Worm (Caenorhabditis elegans) whole organism, young adult: ENCODE measurements around the gene seip-1.
A peak's percentile ranks its signal among the peaks of the same experiment; 100 is the strongest.

Experiments
- F23B12.7 ChIP-seq: sonication (generic microtip); optimal IDR thresholded peaks from 2 replicates; lab custom pipeline; 2017; ENCODE audit warnings: missing genetic modification characterization, mild to moderate bottlenecking, missing compliant biosample characterization, antibody characterized with exemption, moderate library complexity; ENCODE audit not compliant: insufficient read depth
- F52B5.7 ChIP-seq: sonication (generic microtip); optimal IDR thresholded peaks from 2 replicates; lab custom pipeline; 2016; ENCODE audit warnings: mild to moderate bottlenecking, missing genetic modification characterization, missing compliant biosample characterization
- K12H6.12 ChIP-seq: fragments of 200-800 bp; sonication (Bioruptor generic); optimal IDR thresholded peaks from 2 replicates; lab custom pipeline; 2018; ENCODE audit warnings: mild to moderate bottlenecking, missing genetic modification characterization, missing compliant biosample characterization
- Y53G8AR.9 ChIP-seq: fragments of 200-800 bp; sonication (Bioruptor generic); conservative IDR thresholded peaks from 2 replicates; pipeline ENCODE4 v1.3.6; 2022; ENCODE audit warnings: missing genetic modification reagents, missing genetic modification characterization, missing compliant biosample characterization
- ZK185.1 ChIP-seq: sonication (generic microtip); optimal IDR thresholded peaks from 2 replicates; lab custom pipeline; 2016; ENCODE audit warnings: mild to moderate bottlenecking, missing genetic modification characterization, missing compliant biosample characterization; ENCODE audit not compliant: poor library complexity, severe bottlenecking
- aptf-3 ChIP-seq: fragments of 200-800 bp; sonication (Bioruptor generic); IDR thresholded peaks from 2 replicates; pipeline ENCODE4 v1.3.6; 2022; ENCODE audit warnings: missing genetic modification characterization, missing compliant biosample characterization
- atf-7 ChIP-seq: sonication (generic microtip); optimal IDR thresholded peaks from 2 replicates; lab custom pipeline; 2017; ENCODE audit warnings: mild to moderate bottlenecking, missing genetic modification characterization, missing compliant biosample characterization
- attf-6 ChIP-seq: fragments of 200-800 bp; sonication (Bioruptor generic); IDR thresholded peaks from 2 replicates; pipeline ENCODE4 v1.3.6; 2022; ENCODE audit warnings: missing genetic modification reagents, missing genetic modification characterization, missing compliant biosample characterization
- bed-2 ChIP-seq: fragments of 200-800 bp; sonication (Bioruptor generic); IDR thresholded peaks from 2 replicates; pipeline ENCODE4 v1.3.6; 2022; ENCODE audit warnings: missing genetic modification reagents, missing genetic modification characterization, missing compliant biosample characterization
- cebp-1 ChIP-seq, 2 experiments: fragments of 200-800 bp in 1 of 2; sonication (Bioruptor generic) in 1 of 2; sonication (generic microtip) in 1 of 2; IDR thresholded peaks in 1 of 2; optimal IDR thresholded peaks in 1 of 2; 2 replicates each; pipeline versions ENCODE4 v1.3.6 to Lab custom; 2017 to 2022; ENCODE audit warnings: missing compliant biosample characterization in 2 of 2, missing genetic modification characterization in 2 of 2, mild to moderate bottlenecking in 1 of 2, missing genetic modification reagents in 1 of 2, moderate library complexity in 1 of 2
- cebp-2 ChIP-seq: fragments of 200-800 bp; sonication (Bioruptor generic); IDR thresholded peaks from 2 replicates; pipeline ENCODE4 v1.3.6; 2022; ENCODE audit warnings: missing genetic modification characterization, missing compliant biosample characterization
- ceh-91 ChIP-seq: fragments of 200-800 bp; sonication (Bioruptor generic); IDR thresholded peaks from 2 replicates; pipeline ENCODE4 v1.3.6; 2022; ENCODE audit warnings: missing genetic modification reagents, missing genetic modification characterization, missing compliant biosample characterization
- die-1 ChIP-seq: sonication (generic microtip); optimal IDR thresholded peaks from 2 replicates; lab custom pipeline; 2016; ENCODE audit warnings: missing genotype, mild to moderate bottlenecking, missing genetic modification characterization, missing compliant biosample characterization
- egl-44 ChIP-seq: fragments of 200-800 bp; sonication (Bioruptor generic); IDR thresholded peaks from 2 replicates; pipeline ENCODE4 v1.3.6; 2022; ENCODE audit warnings: missing genetic modification reagents, missing genetic modification characterization, missing compliant biosample characterization
- hlh-12 ChIP-seq: sonication (generic microtip); optimal IDR thresholded peaks from 2 replicates; lab custom pipeline; 2016; ENCODE audit warnings: missing genetic modification characterization, missing compliant biosample characterization
- lag-1 ChIP-seq: fragments of 200-800 bp; sonication (Bioruptor generic); IDR thresholded peaks from 2 replicates; pipeline ENCODE4 v1.3.6; 2022; ENCODE audit warnings: missing genetic modification reagents, missing genetic modification characterization, missing compliant biosample characterization
- lin-54 ChIP-seq: fragments of 200-800 bp; sonication (Bioruptor generic); optimal IDR thresholded peaks from 2 replicates; lab custom pipeline; 2018; ENCODE audit warnings: mild to moderate bottlenecking, missing genetic modification characterization, missing compliant biosample characterization
- madf-6 ChIP-seq: fragments of 200-800 bp; sonication (Bioruptor generic); IDR thresholded peaks from 2 replicates; pipeline ENCODE4 v1.3.6; 2022; ENCODE audit warnings: missing genetic modification reagents, missing genetic modification characterization, missing compliant biosample characterization
- nhr-120 ChIP-seq: fragments of 200-800 bp; sonication (Bioruptor generic); IDR thresholded peaks from 2 replicates; pipeline ENCODE4 v1.3.6; 2022; ENCODE audit warnings: missing genetic modification characterization, missing compliant biosample characterization
- nhr-179 ChIP-seq: sonication (generic microtip); optimal IDR thresholded peaks from 2 replicates; lab custom pipeline; 2016; ENCODE audit warnings: mild to moderate bottlenecking, missing genetic modification characterization, missing compliant biosample characterization
- nhr-27 ChIP-seq: fragments of 200-800 bp; sonication (Bioruptor generic); optimal IDR thresholded peaks from 2 replicates; lab custom pipeline; 2018; ENCODE audit warnings: mild to moderate bottlenecking, missing genetic modification characterization, moderate library complexity, missing compliant biosample characterization
- nhr-80 ChIP-seq: sonication (generic microtip); optimal IDR thresholded peaks from 2 replicates; lab custom pipeline; 2016; ENCODE audit warnings: missing genetic modification characterization, missing compliant biosample characterization
- nhr-90 ChIP-seq: sonication (generic microtip); optimal IDR thresholded peaks from 2 replicates; lab custom pipeline; 2016; ENCODE audit warnings: missing genotype, mild to moderate bottlenecking, missing genetic modification characterization, missing compliant biosample characterization
- rcor-1 ChIP-seq: fragments of 200-800 bp; sonication (Bioruptor generic); IDR thresholded peaks from 2 replicates; pipeline ENCODE4 v1.3.6; 2022; ENCODE audit warnings: missing genetic modification reagents, missing genetic modification characterization, missing compliant biosample characterization
- repo-1 ChIP-seq: sonication (generic microtip); optimal IDR thresholded peaks from 2 replicates; lab custom pipeline; 2017; ENCODE audit warnings: mild to moderate bottlenecking, missing genetic modification characterization, missing compliant biosample characterization
- sdz-38 ChIP-seq: sonication (generic microtip); optimal IDR thresholded peaks from 2 replicates; lab custom pipeline; 2016; ENCODE audit warnings: missing genotype, missing genetic modification characterization, missing compliant biosample characterization
- snpc-1.1 ChIP-seq: sonication (generic microtip); optimal IDR thresholded peaks from 2 replicates; lab custom pipeline; 2017; ENCODE audit warnings: missing genetic modification characterization, mild to moderate bottlenecking, missing compliant biosample characterization, antibody characterized with exemption, moderate library complexity, missing genotype, missing genetic modification reagents; ENCODE audit not compliant: insufficient read depth
- snpc-1.3 ChIP-seq: sonication (generic microtip); optimal IDR thresholded peaks from 2 replicates; lab custom pipeline; 2017; ENCODE audit warnings: missing genetic modification characterization, mild to moderate bottlenecking, missing compliant biosample characterization, antibody characterized with exemption, moderate library complexity, missing genotype, missing genetic modification reagents; ENCODE audit not compliant: insufficient read depth
- somi-1 ChIP-seq: fragments of 200-800 bp; sonication (Bioruptor generic); optimal IDR thresholded peaks from 2 replicates; lab custom pipeline; 2018; ENCODE audit warnings: mild to moderate bottlenecking, missing genetic modification characterization, missing compliant biosample characterization
- sptf-2 ChIP-seq: fragments of 200-800 bp; sonication (Bioruptor generic); optimal IDR thresholded peaks from 2 replicates; lab custom pipeline; 2018; ENCODE audit warnings: mild to moderate bottlenecking, missing genetic modification characterization, missing compliant biosample characterization
- tbp1 ChIP-seq: fragments of 200-800 bp; sonication (Bioruptor generic); optimal IDR thresholded peaks from 2 replicates; lab custom pipeline; 2018; ENCODE audit warnings: mild to moderate bottlenecking, missing genetic modification characterization, missing compliant biosample characterization
- tlf-1 ChIP-seq: fragments of 200-800 bp; sonication (Bioruptor generic); optimal IDR thresholded peaks from 2 replicates; lab custom pipeline; 2018; ENCODE audit warnings: mild to moderate bottlenecking, missing genetic modification characterization, missing compliant biosample characterization
- xnd-1 ChIP-seq: sonication (generic microtip); optimal IDR thresholded peaks from 2 replicates; lab custom pipeline; 2016; ENCODE audit warnings: missing genotype, missing genetic modification reagents, missing genetic modification characterization, missing compliant biosample characterization
- zfh-2 ChIP-seq: fragments of 200-800 bp; sonication (Bioruptor generic); conservative IDR thresholded peaks from 2 replicates; pipeline ENCODE4 v1.3.6; 2022; ENCODE audit warnings: missing genetic modification reagents, missing genetic modification characterization, missing compliant biosample characterization
- ztf-6 ChIP-seq: fragments of 200-800 bp; sonication (Bioruptor generic); IDR thresholded peaks from 2 replicates; pipeline ENCODE4 v1.3.6; 2022; ENCODE audit warnings: missing genetic modification reagents, missing genetic modification characterization, missing compliant biosample characterization

Gene seip-1

ce11 chrV:6047818-6048217 is 5.2 kb downstream of the seip-1 start, which contains the start of gene pgap-3:
TSS of gene pgap-3 (minus strand) at chrV:6047918.
- TF ChIP-seq sptf-2 (no peak), F23B12.7 (tag; lab: Kevin White, UChicago) (no peak), snpc-1.3 (tag; lab: Kevin White, UChicago) (no peak), nhr-120 (GFP tag; lab: Robert Waterston, UW) (no peak), rcor-1 (no peak), die-1 (tag; lab: Kevin White, UChicago) (no peak), nhr-179 (no peak), repo-1 (tag; lab: Kevin White, UChicago) (no peak), xnd-1 (tag; lab: Kevin White, UChicago) (no peak), F52B5.7 (tag; lab: Kevin White, UChicago) (no peak), lin-54 (GFP tag; lab: Kevin White, UChicago) (no peak)

- TF ChIP-seq cebp-2 (GFP tag; lab: Robert Waterston, UW) (no peak), ZK185.1 (tag; lab: Kevin White, UChicago) (no peak), K12H6.12 (tag; lab: Kevin White, UChicago) (no peak), nhr-27 (tag; lab: Kevin White, UChicago) (no peak), sdz-38 (no peak), somi-1 (GFP tag; lab: Kevin White, UChicago) (peak; percentile 24), egl-44 (GFP tag; lab: Robert Waterston, UW) (peak; percentile 61; the same call in 1 of the 2 replicates), hlh-12 (tag; lab: Kevin White, UChicago) (no peak), aptf-3 (GFP tag; lab: Robert Waterston, UW) (no peak), Y53G8AR.9 (GFP tag; lab: Robert Waterston, UW) (0 out of 2 replicates have a peak, but pooled peaks have one; percentile 20), bed-2 (GFP tag; lab: Robert Waterston, UW) (0 out of 2 replicates have a peak, but pooled peaks have one; percentile 37), xnd-1 (tag; lab: Kevin White, UChicago) (no peak), ceh-91 (GFP tag; lab: Robert Waterston, UW) (no peak), cebp-1 (GFP tag; IDR thresholded peaks at IDR 0.05; lab: Robert Waterston, UW) (no peak), cebp-1 (tag; optimal IDR thresholded peaks at IDR 0.05; lab: Kevin White, UChicago) (no peak), attf-6 (GFP tag; lab: Robert Waterston, UW) (0 out of 2 replicates have a peak, but pooled peaks have one; percentile 23), lag-1 (GFP tag; lab: Robert Waterston, UW) (no peak), nhr-90 (tag; lab: Kevin White, UChicago) (peak; percentile 28), madf-6 (GFP tag; lab: Robert Waterston, UW) (no peak; the same call in 1 of the 2 replicates), zfh-2 (GFP tag; lab: Robert Waterston, UW) (peak; percentile 52; the same call in 1 of the 2 replicates), ztf-6 (GFP tag; lab: Robert Waterston, UW) (no peak), snpc-1.1 (tag; lab: Kevin White, UChicago) (no peak), atf-7 (tag; lab: Kevin White, UChicago) (no peak)
- TF ChIP-seq, all 124 proteins: peak for 7
These were observed 8.0 kb downstream of the seip-1 start, which contains the start of gene R01B10.3 for ce11 chrV:6044853-6045594. TSS of gene R01B10.3 (minus strand) at chrV:6045129.

- peak; percentile 36 for TF ChIP-seq nhr-80 (tag; lab: Kevin White, UChicago)
- TF ChIP-seq tlf-1 (GFP tag; lab: Kevin White, UChicago): no peak
- no peak for TF ChIP-seq tbp1
These were observed 8.6 kb downstream of the seip-1 start for ce11 chrV:6044448-6044847.
